Fruit fly (Drosophila melanogaster) whole organism, embryonic: ENCODE data around the gene CG31538.

Experiments used
- Ada2b ChIP-seq: fragments of 200-800 bp; sonication (Bioruptor generic); IDR thresholded peaks from 2 replicates; pipeline ENCODE4 v1.3.6; 2022; ENCODE audit warnings: missing biosample characterization, missing genetic modification characterization
- C15 ChIP-seq: fragments of 200-800 bp; sonication (Bioruptor generic); IDR thresholded peaks from 3 replicates; pipeline ENCODE4 v1.3.6; 2022; ENCODE audit warnings: missing biosample characterization, missing genetic modification characterization
- CG12155 ChIP-seq: fragments of 200-800 bp; sonication (Bioruptor generic); optimal IDR thresholded peaks from 3 replicates; lab custom pipeline; 2016; ENCODE audit warnings: missing biosample characterization, missing genetic modification characterization
- CG12769 ChIP-seq: fragments of 200-800 bp; sonication (Bioruptor generic); optimal IDR thresholded peaks from 2 replicates; lab custom pipeline; 2019; ENCODE audit warnings: missing biosample characterization, mild to moderate bottlenecking, missing genetic modification characterization, moderate library complexity
- CG13287 ChIP-seq: fragments of 200-800 bp; sonication (Bioruptor generic); IDR thresholded peaks from 2 replicates; pipeline ENCODE4 v1.3.6; 2022; ENCODE audit warnings: missing biosample characterization, missing genetic modification characterization; ENCODE audit not compliant: partially characterized antibody
- CG14965 ChIP-seq: fragments of 200-800 bp; sonication (Bioruptor generic); optimal IDR thresholded peaks from 2 replicates; lab custom pipeline; 2016; ENCODE audit warnings: missing biosample characterization, missing genetic modification characterization, borderline replicate concordance
- CG15269 ChIP-seq: fragments of 200-800 bp; sonication (Bioruptor generic); optimal IDR thresholded peaks from 2 replicates; lab custom pipeline; 2018; ENCODE audit warnings: missing biosample characterization, mild to moderate bottlenecking, missing genetic modification characterization, moderate library complexity
- CG1603 ChIP-seq: fragments of 200-800 bp; sonication (Bioruptor generic); optimal IDR thresholded peaks from 2 replicates; lab custom pipeline; 2019; ENCODE audit warnings: missing biosample characterization, mild to moderate bottlenecking, missing genetic modification characterization, moderate library complexity
- CG30403 ChIP-seq: fragments of 200-800 bp; sonication (Bioruptor generic); optimal IDR thresholded peaks from 3 replicates; lab custom pipeline; 2016; ENCODE audit warnings: missing biosample characterization, missing genetic modification characterization
- CG5245 ChIP-seq: fragments of 200-800 bp; sonication (Bioruptor generic); optimal IDR thresholded peaks from 3 replicates; lab custom pipeline; 2016; ENCODE audit warnings: missing biosample characterization, missing genetic modification characterization
- CG7786 ChIP-seq: fragments of 200-800 bp; sonication (Bioruptor generic); optimal IDR thresholded peaks from 2 replicates; lab custom pipeline; 2016; ENCODE audit warnings: missing biosample characterization, missing genetic modification characterization
- Dip3 ChIP-seq: fragments of 200-800 bp; sonication (Bioruptor generic); optimal IDR thresholded peaks from 3 replicates; lab custom pipeline; 2016; ENCODE audit warnings: missing biosample characterization, missing genetic modification characterization
- Drgx ChIP-seq: fragments of 200-800 bp; sonication (Bioruptor generic); IDR thresholded peaks from 2 replicates; pipeline ENCODE4 v1.3.6; 2022; ENCODE audit warnings: missing biosample characterization, missing genetic modification characterization
- Eip74EF ChIP-seq, 2 experiments: fragments of 200-800 bp in 1 of 2; fragments of >200 bp in 1 of 2; sonication (Bioruptor generic) in 1 of 2; optimal IDR thresholded peaks; 2 replicates each; lab custom pipeline; 2017 to 2019; ENCODE audit warnings: missing biosample characterization in 2 of 2, missing genetic modification characterization in 2 of 2, mild to moderate bottlenecking in 1 of 2, moderate library complexity in 1 of 2
- Hr39 ChIP-seq: fragments of >200 bp; optimal IDR thresholded peaks from 2 replicates; lab custom pipeline; 2017
- Hr78 ChIP-seq, 2 experiments: fragments of 200-800 bp in 1 of 2; fragments of >200 bp in 1 of 2; sonication (Bioruptor generic) in 1 of 2; optimal IDR thresholded peaks; 2 replicates each; lab custom pipeline; 2017 to 2019; ENCODE audit warnings: missing biosample characterization in 2 of 2, missing genetic modification characterization in 2 of 2, mild to moderate bottlenecking in 1 of 2, moderate library complexity in 1 of 2
- Med ChIP-seq: fragments of 200-800 bp; sonication (Bioruptor generic); peaks from one replicate; lab custom pipeline; 2016; ENCODE audit warnings: missing biosample characterization, missing genetic modification characterization, mild to moderate bottlenecking, inconsistent platforms, moderate library complexity
- Pdp1 ChIP-seq, 2 experiments: fragments of 200-800 bp; sonication (Bioruptor generic); optimal IDR thresholded peaks; 3 replicates each; lab custom pipeline; 2016; ENCODE audit warnings: missing biosample characterization in 2 of 2, missing genetic modification characterization in 2 of 2, mild to moderate bottlenecking in 1 of 2, moderate library complexity in 1 of 2
- Side ChIP-seq: fragments of 200-800 bp; sonication (Bioruptor generic); optimal IDR thresholded peaks from 2 replicates; lab custom pipeline; 2016; ENCODE audit warnings: missing biosample characterization, missing genetic modification characterization
- Xrp1 ChIP-seq: fragments of 200-800 bp; sonication (Bioruptor generic); IDR thresholded peaks from 2 replicates; pipeline ENCODE4 v1.3.6; 2022; ENCODE audit warnings: missing biosample characterization, missing genetic modification characterization
- abd-A ChIP-seq: fragments of 200-800 bp; sonication (Bioruptor generic); optimal IDR thresholded peaks from 3 replicates; lab custom pipeline; 2019; ENCODE audit warnings: missing biosample characterization, mild to moderate bottlenecking, missing genetic modification characterization, moderate library complexity
- bab2 ChIP-seq: fragments of 200-800 bp; sonication (Bioruptor generic); optimal IDR thresholded peaks from 2 replicates; lab custom pipeline; 2016; ENCODE audit warnings: missing biosample characterization, missing genetic modification characterization
- chinmo ChIP-seq: fragments of 200-800 bp; sonication (Bioruptor generic); IDR thresholded peaks from 4 replicates; pipeline ENCODE4 v1.3.6; 2022; ENCODE audit warnings: missing biosample characterization, missing genetic modification characterization; ENCODE audit not compliant: partially characterized antibody
- cwo ChIP-seq: fragments of 200-800 bp; sonication (Bioruptor generic); optimal IDR thresholded peaks from 3 replicates; lab custom pipeline; 2017; ENCODE audit warnings: missing biosample characterization, missing genetic modification characterization, mild to moderate bottlenecking, moderate library complexity, missing genetic modification reagents
- dmrt99B ChIP-seq: fragments of 200-800 bp; sonication (Bioruptor generic); optimal IDR thresholded peaks from 2 replicates; lab custom pipeline; 2018; ENCODE audit warnings: missing biosample characterization, mild to moderate bottlenecking, missing genetic modification characterization, moderate library complexity
- grn ChIP-seq: fragments of 200-800 bp; sonication (Bioruptor generic); optimal IDR thresholded peaks from 3 replicates; lab custom pipeline; 2017; ENCODE audit warnings: missing biosample characterization, missing genetic modification characterization
- jing ChIP-seq: fragments of 200-800 bp; sonication (Bioruptor generic); optimal IDR thresholded peaks from 2 replicates; lab custom pipeline; 2018; ENCODE audit warnings: missing biosample characterization, mild to moderate bottlenecking, missing genetic modification characterization
- klu ChIP-seq: fragments of 200-800 bp; sonication (Bioruptor generic); IDR thresholded peaks from 2 replicates; pipeline ENCODE4 v1.3.6; 2022; ENCODE audit warnings: missing biosample characterization, missing genetic modification characterization
- lab ChIP-seq: fragments of 200-800 bp; sonication (Bioruptor generic); optimal IDR thresholded peaks from 3 replicates; lab custom pipeline; 2017; ENCODE audit warnings: missing biosample characterization, missing genetic modification characterization, mild to moderate bottlenecking, moderate library complexity, missing genetic modification reagents
- lilli ChIP-seq: fragments of 200-800 bp; sonication (Bioruptor generic); optimal IDR thresholded peaks from 3 replicates; lab custom pipeline; 2016; ENCODE audit warnings: missing biosample characterization, missing genetic modification characterization
- lmd ChIP-seq: fragments of 200-800 bp; sonication (Bioruptor generic); IDR thresholded peaks from 2 replicates; pipeline ENCODE4 v1.3.6; 2022; ENCODE audit warnings: missing biosample characterization, missing genetic modification characterization
- mam ChIP-seq: fragments of 200-800 bp; sonication (Bioruptor generic); optimal IDR thresholded peaks from 3 replicates; lab custom pipeline; 2016; ENCODE audit warnings: missing biosample characterization, missing genetic modification characterization
- oc ChIP-seq: fragments of 200-800 bp; sonication (Bioruptor generic); optimal IDR thresholded peaks from 2 replicates; lab custom pipeline; 2018; ENCODE audit warnings: missing biosample characterization, mild to moderate bottlenecking, missing genetic modification characterization, moderate library complexity
- odd ChIP-seq: fragments of 200-800 bp; sonication (Bioruptor generic); optimal IDR thresholded peaks from 2 replicates; lab custom pipeline; 2017; ENCODE audit warnings: missing biosample characterization, mild to moderate bottlenecking, missing genetic modification characterization
- pan ChIP-seq, 4 experiments: fragments of >200 bp in 3 of 4; fragments of 200-800 bp in 1 of 4; sonication (Bioruptor generic) in 1 of 4; optimal IDR thresholded peaks in 3 of 4; IDR thresholded peaks in 1 of 4; 2 replicates each; pipeline versions ENCODE4 v1.3.6 to Lab custom; 2017 to 2022; ENCODE audit warnings: missing biosample characterization in 2 of 4, missing genetic modification characterization in 2 of 4, mixed read lengths in 1 of 4
- peb ChIP-seq: fragments of 200-800 bp; sonication (Bioruptor generic); IDR thresholded peaks from 2 replicates; pipeline ENCODE4 v1.3.6; 2022; ENCODE audit warnings: missing biosample characterization, missing genetic modification characterization
- pros ChIP-seq: fragments of 200-800 bp; sonication (Bioruptor generic); optimal IDR thresholded peaks from 3 replicates; lab custom pipeline; 2019; ENCODE audit warnings: missing biosample characterization, mild to moderate bottlenecking, missing genetic modification characterization, moderate library complexity
- sd ChIP-seq: fragments of 200-800 bp; sonication (Bioruptor generic); optimal IDR thresholded peaks from 3 replicates; lab custom pipeline; 2018; ENCODE audit warnings: missing biosample characterization, mild to moderate bottlenecking, missing genetic modification characterization, moderate library complexity
- shn ChIP-seq: fragments of 200-800 bp; sonication (Bioruptor generic); optimal IDR thresholded peaks from 3 replicates; lab custom pipeline; 2016; ENCODE audit warnings: missing biosample characterization, missing genetic modification characterization
- slbo ChIP-seq: fragments of 200-800 bp; sonication (Bioruptor generic); IDR thresholded peaks from 2 replicates; pipeline ENCODE4 v1.3.6; 2022; ENCODE audit warnings: missing biosample characterization, missing genetic modification characterization
- sob ChIP-seq: fragments of 200-800 bp; sonication (Bioruptor generic); IDR thresholded peaks from 2 replicates; pipeline ENCODE4 v1.3.6; 2022; ENCODE audit warnings: missing biosample characterization, missing genetic modification characterization
- tap ChIP-seq: fragments of 200-800 bp; optimal IDR thresholded peaks from 3 replicates; lab custom pipeline; 2019; ENCODE audit warnings: missing biosample characterization, mild to moderate bottlenecking, missing genetic modification characterization, moderate library complexity
- vvl ChIP-seq: fragments of 200-800 bp; sonication (Bioruptor generic); IDR thresholded peaks from 2 replicates; pipeline ENCODE4 v1.3.6; 2022; ENCODE audit warnings: missing biosample characterization, missing genetic modification characterization
- z ChIP-seq: fragments of 200-800 bp; sonication (Bioruptor generic); IDR thresholded peaks from 3 replicates; pipeline ENCODE4 v1.3.6; 2022; ENCODE audit warnings: missing biosample characterization, missing genetic modification characterization
- zen2 ChIP-seq: fragments of 200-800 bp; sonication (Bioruptor generic); IDR thresholded peaks from 3 replicates; pipeline ENCODE4 v1.3.6; 2022; ENCODE audit warnings: missing biosample characterization, missing genetic modification characterization; ENCODE audit not compliant: partially characterized antibody
- zfh2 ChIP-seq: fragments of 200-800 bp; sonication (Bioruptor generic); optimal IDR thresholded peaks from 2 replicates; lab custom pipeline; 2016; ENCODE audit warnings: missing biosample characterization, missing genetic modification characterization

The CG31538 gene

dm6 chr3R:5250530-5251242 is 26.9 kb downstream of the CG31538 start (continued):
- TF ChIP-seq Side (peak; percentile 30), CG7786 (GFP tag; lab: Kevin White, UChicago) (peak; percentile 22), lab (GFP tag; lab: Kevin White, UChicago) (peak; percentile 58), Ada2b (GFP tag; lab: Robert Waterston, UW) (0 out of 2 replicates have a peak, but pooled peaks have one; percentile 10), shn (GFP tag; lab: Kevin White, UChicago) (peak; percentile 9), zfh2 (GFP tag; lab: Kevin White, UChicago) (peak; percentile 24), CG30403 (peak; percentile 1), klu (GFP tag; lab: Robert Waterston, UW) (no peak), CG5245 (GFP tag; lab: Kevin White, UChicago) (peak; percentile 3), dmrt99B (tag; lab: Kevin White, UChicago) (peak; percentile 9), pan (optimal IDR thresholded peaks at IDR 0.05; lab: Kevin White, UChicago) (no peak), pan (GFP tag; optimal IDR thresholded peaks at IDR 0.05 in 1 of 2, IDR thresholded peaks at IDR 0.05 in 1 of 2) (peak in 1 of 2 experiments; percentile 27), Xrp1 (GFP tag; lab: Robert Waterston, UW) (peak; percentile 21; the same call in 1 of the 2 replicates), CG12155 (peak; percentile 1), Eip74EF (GFP tag; optimal IDR thresholded peaks at IDR 0.05; lab: Kevin White, UChicago) (no peak), Hr39 (lab: Kevin White, UChicago) (no peak), Drgx (GFP tag; lab: Robert Waterston, UW) (peak; percentile 46), jing (GFP tag; lab: Kevin White, UChicago) (no peak), CG1603 (peak; percentile 16), mam (GFP tag; lab: Kevin White, UChicago) (peak; percentile 28), Dip3 (GFP tag; lab: Kevin White, UChicago) (peak; percentile 5), lmd (no peak), C15 (GFP tag; lab: Robert Waterston, UW) (no peak), lilli (peak; percentile 13), CG15269 (tag; lab: Kevin White, UChicago) (peak; percentile 26), Med (GFP tag; lab: Kevin White, UChicago) (peak; percentile 46)

dm6 chr3R:5249308-5249707 is 28.3 kb downstream of the CG31538 start:
- TF ChIP-seq bab2 (no peak), sob (GFP tag; lab: Robert Waterston, UW) (no peak), peb (GFP tag; lab: Robert Waterston, UW) (no peak)

dm6 chr3R:5246950-5247349 is 30.7 kb downstream of the CG31538 start:
- TF ChIP-seq grn (GFP tag; lab: Kevin White, UChicago) (peak; percentile 53), oc (peak; percentile 52), Hr78 (GFP tag; optimal IDR thresholded peaks at IDR 0.05; lab: Kevin White, UChicago) (peak in 1 of 2 experiments; percentile 39), abd-A (tag; lab: Kevin White, UChicago) (peak; percentile 20), odd (no peak), CG12769 (peak; percentile 57), Pdp1 (GFP tag; optimal IDR thresholded peaks at IDR 0.05; lab: Kevin White, UChicago) (peak in 1 of 2 experiments; percentile 86), sd (tag; lab: Kevin White, UChicago) (peak; percentile 43), pros (GFP tag; lab: Kevin White, UChicago) (peak; percentile 99), CG15269 (tag; lab: Kevin White, UChicago) (peak; percentile 51), slbo (GFP tag; lab: Robert Waterston, UW) (no peak), chinmo (GFP tag; lab: Robert Waterston, UW) (peak; percentile 93; the same call in 3 of the 4 replicates), CG13287 (0 out of 2 replicates have a peak, but pooled peaks have one; percentile 4), cwo (peak; percentile 52), tap (tag; lab: Kevin White, UChicago) (no peak), zen2 (GFP tag; lab: Robert Waterston, UW) (0 out of 3 replicates have a peak, but pooled peaks have one; percentile 49), vvl (GFP tag; lab: Robert Waterston, UW) (peak; percentile 33; the same call in 1 of the 2 replicates), z (GFP tag; lab: Robert Waterston, UW) (peak; percentile 62; the same call in 1 of the 3 replicates), CG14965 (GFP tag; lab: Kevin White, UChicago) (no peak)
